Worm (Caenorhabditis elegans) whole organism, midembryonic: ENCODE data around the gene T24A6.17.

ENCODE experiments used
- T22C8.4 ChIP-seq: fragments of 200-800 bp; sonication (Bioruptor generic); IDR thresholded peaks from 2 replicates; pipeline ENCODE4 v1.3.6; 2022; ENCODE audit warnings: missing genetic modification characterization, missing compliant biosample characterization
- cog-1 ChIP-seq: sonication (generic microtip); optimal IDR thresholded peaks from 2 replicates; lab custom pipeline; 2016; ENCODE audit warnings: missing genetic modification characterization, missing compliant biosample characterization
- flt-1 ChIP-seq: fragments of 200-800 bp; sonication (Bioruptor generic); IDR thresholded peaks from 2 replicates; pipeline ENCODE4 v1.3.6; 2022; ENCODE audit warnings: missing genetic modification characterization, missing compliant biosample characterization
- klf-2 ChIP-seq: fragments of 200-800 bp; sonication (Bioruptor generic); conservative IDR thresholded peaks from 2 replicates; pipeline ENCODE4 v1.3.6; 2022; ENCODE audit warnings: missing genetic modification reagents, missing genetic modification characterization, missing compliant biosample characterization
- med-1 ChIP-seq: sonication (generic microtip); optimal IDR thresholded peaks from 2 replicates; lab custom pipeline; 2017; ENCODE audit warnings: missing genetic modification characterization, mild to moderate bottlenecking, missing compliant biosample characterization, antibody characterized with exemption, missing genetic modification reagents; ENCODE audit not compliant: insufficient read depth
- ref-1 ChIP-seq: fragments of 200-800 bp; sonication (Bioruptor generic); conservative IDR thresholded peaks from 2 replicates; pipeline ENCODE4 v1.3.6; 2022; ENCODE audit warnings: missing genetic modification reagents, missing genetic modification characterization, missing compliant biosample characterization
- tab-1 ChIP-seq: fragments of 200-800 bp; sonication (Bioruptor generic); IDR thresholded peaks from 2 replicates; pipeline ENCODE4 v1.3.6; 2022; ENCODE audit warnings: missing genetic modification characterization, missing compliant biosample characterization
- ztf-23 ChIP-seq: fragments of 200-800 bp; sonication (Bioruptor generic); IDR thresholded peaks from 2 replicates; pipeline ENCODE4 v1.3.6; 2022; ENCODE audit warnings: missing genetic modification reagents, missing genetic modification characterization, missing compliant biosample characterization
- ztf-29 ChIP-seq: fragments of 200-800 bp; sonication (Bioruptor generic); IDR thresholded peaks from 2 replicates; pipeline ENCODE4 v1.3.6; 2022; ENCODE audit warnings: missing genetic modification reagents, missing genetic modification characterization, missing compliant biosample characterization

- TF ChIP-seq ref-1 (GFP tag; lab: Robert Waterston, UW) (no peak), flt-1 (GFP tag; lab: Robert Waterston, UW) (no peak), ztf-29 (GFP tag; lab: Robert Waterston, UW) (no peak), ztf-23 (GFP tag; lab: Robert Waterston, UW) (no peak), tab-1 (no peak), cog-1 (no peak), klf-2 (GFP tag; lab: Robert Waterston, UW) (no peak), T22C8.4 (GFP tag; lab: Robert Waterston, UW) (no peak), med-1 (GFP tag; lab: Kevin White, UChicago) (no peak)
These were observed 20.8 kb upstream of the T24A6.17 start for ce11 chrV:3585011-3585410.
